2 fruit fly cellular contexts compared by ENCODE assay signal in the genomic region with DNA sequence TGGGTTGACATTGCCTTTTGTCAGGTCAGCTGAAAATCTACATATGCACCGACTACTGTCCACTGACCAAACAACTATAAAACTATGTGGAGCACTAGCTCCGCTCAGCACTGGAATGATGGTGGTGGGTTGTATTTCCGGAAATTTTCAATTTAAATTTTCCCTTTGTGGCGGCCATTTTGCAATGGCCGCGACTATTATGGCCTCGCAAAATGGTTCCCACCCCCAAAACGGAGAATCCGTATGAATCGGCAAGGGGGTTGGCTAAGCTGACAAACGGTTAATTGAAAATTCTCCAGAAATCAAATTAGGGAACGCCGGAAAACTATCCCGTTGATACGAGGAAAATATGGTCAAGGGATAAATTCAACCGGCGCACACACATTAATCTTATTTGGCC.
A peak's percentile ranks its signal among the peaks of the same experiment; 100 is the strongest.
TF ChIP-seq lines count a peak whose summit lies in the region.

No protein-coding gene starts in this region.

- no peak for TF ChIP-seq CTCF in whole organism, embryonic (GFP tag; optimal IDR thresholded peaks at IDR 0.05; lab: Kevin White, UChicago)

TF ChIP-seq in whole organism, adult, 20 proteins besides CTCF, POLR2A, EP300 and RAD21:
- no peak for TF ChIP-seq tj (GFP tag; optimal IDR thresholded peaks at IDR 0.05; lab: Kevin White, UChicago)
- no peak for TF ChIP-seq CG14711 (tag; optimal IDR thresholded peaks at IDR 0.05; lab: Kevin White, UChicago)
- TF ChIP-seq Crg-1 (GFP tag; optimal IDR thresholded peaks at IDR 0.05; lab: Kevin White, UChicago), result no peak
- TF ChIP-seq kay (GFP tag; lab: Kevin White, UChicago; ENCODE audit: borderline replicate concordance), result peak; percentile 25

TF ChIP-seq in whole organism, embryonic, 481 proteins besides CTCF, POLR2A, EP300 and RAD21:
- TF ChIP-seq Lpt (GFP tag; optimal IDR thresholded peaks at IDR 0.05; lab: Kevin White, UChicago) (no peak), Hr78 (GFP tag; optimal IDR thresholded peaks at IDR 0.05; lab: Kevin White, UChicago) (no peak), tin (GFP tag; optimal IDR thresholded peaks at IDR 0.05; lab: Kevin White, UChicago) (no peak), Nf-YC (tag; optimal IDR thresholded peaks at IDR 0.05; lab: Kevin White, UChicago) (peak; percentile 62), ase (GFP tag; IDR thresholded peaks at IDR 0.05; lab: Robert Waterston, UW) (no peak), CG16813 (GFP tag; IDR thresholded peaks at IDR 0.05; lab: Robert Waterston, UW; ENCODE audit: partially characterized antibody) (no peak), seq (GFP tag; IDR thresholded peaks at IDR 0.05; lab: Robert Waterston, UW) (peak; percentile 86; the same call in 1 of the 2 replicates), wdn (GFP tag; IDR thresholded peaks at IDR 0.05; lab: Robert Waterston, UW) (no peak), C15 (GFP tag; IDR thresholded peaks at IDR 0.05; lab: Robert Waterston, UW) (no peak), chif (GFP tag; optimal IDR thresholded peaks at IDR 0.05; lab: Kevin White, UChicago) (no peak), CG15073 (GFP tag; optimal IDR thresholded peaks at IDR 0.05; lab: Kevin White, UChicago) (no peak), CG1832 (GFP tag; optimal IDR thresholded peaks at IDR 0.05; lab: Kevin White, UChicago) (no peak), CG4282 (GFP tag; optimal IDR thresholded peaks at IDR 0.05; lab: Kevin White, UChicago) (no peak), inv (GFP tag; IDR thresholded peaks at IDR 0.05; lab: Robert Waterston, UW; ENCODE audit: partially characterized antibody) (no peak), ac (GFP tag; optimal IDR thresholded peaks at IDR 0.05; lab: Kevin White, UChicago) (no peak), Nf-YB (GFP tag; optimal IDR thresholded peaks at IDR 0.05; lab: Kevin White, UChicago) (peak; percentile 55), nmo (GFP tag; optimal IDR thresholded peaks at IDR 0.05; lab: Kevin White, UChicago) (no peak), kni (GFP tag; optimal IDR thresholded peaks at IDR 0.05; lab: Kevin White, UChicago) (peak; percentile 16), HHEX (GFP tag; optimal IDR thresholded peaks at IDR 0.05; lab: Kevin White, UChicago) (no peak), hbn (GFP tag; IDR thresholded peaks at IDR 0.05; lab: Robert Waterston, UW; ENCODE audit: partially characterized antibody) (no peak), phol (tag; optimal IDR thresholded peaks at IDR 0.05; lab: Kevin White, UChicago) (peak; percentile 86), Ada2b (GFP tag; IDR thresholded peaks at IDR 0.05; lab: Robert Waterston, UW) (no peak), Asciz (GFP tag; optimal IDR thresholded peaks at IDR 0.05; lab: Kevin White, UChicago) (no peak), CG8944 (GFP tag; optimal IDR thresholded peaks at IDR 0.05; lab: Kevin White, UChicago) (no peak), ci (GFP tag; IDR thresholded peaks at IDR 0.05; lab: Robert Waterston, UW) (no peak), bab2 (GFP tag; optimal IDR thresholded peaks at IDR 0.05; lab: Kevin White, UChicago) (no peak), Dp (GFP tag; optimal IDR thresholded peaks at IDR 0.05; lab: Kevin White, UChicago) (no peak), danr (GFP tag; IDR thresholded peaks at IDR 0.05; lab: Robert Waterston, UW) (no peak)
TF ChIP-seq in whole organism, embryonic: peak in this region for 5.
